Fruit fly (Drosophila melanogaster): ENCODE data around the gene CG14285.

Gene CG14285

dm6 chr3R:19056884-19057283 lies 32.0 kb downstream of the CG14285 start:
- TF ChIP-seq CG4496 (GFP tag; IDR thresholded peaks at IDR 0.05) (peak; percentile 56; the same call in 1 of the 3 replicates), CG8159 (tag; optimal IDR thresholded peaks at IDR 0.05) (no peak), Pif1A (GFP tag; optimal IDR thresholded peaks at IDR 0.05) (peak; percentile 34), CG12605 (GFP tag; IDR thresholded peaks at IDR 0.05) (no peak), fd96Ca (GFP tag; IDR thresholded peaks at IDR 0.05) (0 out of 3 replicates have a peak, but pooled peaks have one; percentile 24), gl (tag; optimal IDR thresholded peaks at IDR 0.05) (peak; percentile 27), CG17806 (tag; optimal IDR thresholded peaks at IDR 0.05) (no peak), CG32121 (GFP tag; IDR thresholded peaks at IDR 0.05) (no peak), CG15710 (tag; optimal IDR thresholded peaks at IDR 0.05) (no peak), CG34367 (tag; optimal IDR thresholded peaks at IDR 0.05) (no peak), D1 (tag; optimal IDR thresholded peaks at IDR 0.05) (no peak), CG14655 (GFP tag; optimal IDR thresholded peaks at IDR 0.05) (no peak), CG13204 (GFP tag; optimal IDR thresholded peaks at IDR 0.05) (peak; percentile 42), CG9948 (tag; optimal IDR thresholded peaks at IDR 0.05) (no peak), Snoo (tag; optimal IDR thresholded peaks at IDR 0.05) (no peak), EcR (GFP tag; optimal IDR thresholded peaks at IDR 0.05) (peak; percentile 32), rn (GFP tag; IDR thresholded peaks at IDR 0.05) (no peak), CG8301 (tag; optimal IDR thresholded peaks at IDR 0.05) (no peak), Pif1B (GFP tag; optimal IDR thresholded peaks at IDR 0.05) (peak; percentile 53), CG10348 (GFP tag; IDR thresholded peaks at IDR 0.05) (no peak), Ets98B (GFP tag; IDR thresholded peaks at IDR 0.05) (peak; percentile 32; the same call in 1 of the 2 replicates)

dm6 chr3R:19058384-19058783 lies 33.5 kb downstream of the CG14285 start:
- TF ChIP-seq CG4496 (GFP tag; IDR thresholded peaks at IDR 0.05) (no peak), Pif1B (GFP tag; optimal IDR thresholded peaks at IDR 0.05) (no peak), CG8159 (tag; optimal IDR thresholded peaks at IDR 0.05) (peak; percentile 55), rn (GFP tag; IDR thresholded peaks at IDR 0.05) (no peak), CG15710 (tag; optimal IDR thresholded peaks at IDR 0.05) (peak; percentile 16), EcR (GFP tag; optimal IDR thresholded peaks at IDR 0.05) (no peak), Snoo (tag; optimal IDR thresholded peaks at IDR 0.05) (no peak), CG32121 (GFP tag; IDR thresholded peaks at IDR 0.05) (no peak), CG9948 (tag; optimal IDR thresholded peaks at IDR 0.05) (peak; percentile 22), CG17806 (tag; optimal IDR thresholded peaks at IDR 0.05) (peak; percentile 39), CG14655 (GFP tag; optimal IDR thresholded peaks at IDR 0.05) (peak; percentile 0), D1 (tag; optimal IDR thresholded peaks at IDR 0.05) (no peak), CG10348 (GFP tag; IDR thresholded peaks at IDR 0.05) (no peak), CG8301 (tag; optimal IDR thresholded peaks at IDR 0.05) (peak; percentile 23)

dm6 chr3R:19059285-19059684 lies 34.4 kb downstream of the CG14285 start:
- TF ChIP-seq CG4496 (GFP tag; IDR thresholded peaks at IDR 0.05) (peak; percentile 32; the same call in 1 of the 3 replicates), D1 (tag; optimal IDR thresholded peaks at IDR 0.05) (no peak), gl (tag; optimal IDR thresholded peaks at IDR 0.05) (no peak), CG13204 (GFP tag; optimal IDR thresholded peaks at IDR 0.05) (peak; percentile 4)

- TF ChIP-seq CG10348 (GFP tag; IDR thresholded peaks at IDR 0.05), result no peak
- no peak for TF ChIP-seq CG4496 (GFP tag; IDR thresholded peaks at IDR 0.05)
- TF ChIP-seq EcR (GFP tag; optimal IDR thresholded peaks at IDR 0.05), result peak; percentile 60
- TF ChIP-seq gl (tag; optimal IDR thresholded peaks at IDR 0.05), result peak; percentile 13
These were observed 35.3 kb downstream of the CG14285 start for dm6 chr3R:19060173-19060572.

dm6 chr3R:19062549-19062948 lies 37.6 kb downstream of the CG14285 start:
- no peak for TF ChIP-seq CG8301 (tag; optimal IDR thresholded peaks at IDR 0.05)
- no peak for TF ChIP-seq EcR (GFP tag; optimal IDR thresholded peaks at IDR 0.05)
- no peak for TF ChIP-seq rn (GFP tag; IDR thresholded peaks at IDR 0.05)
- no peak for TF ChIP-seq Snoo (tag; optimal IDR thresholded peaks at IDR 0.05)
- TF ChIP-seq Pif1B (GFP tag; optimal IDR thresholded peaks at IDR 0.05), result no peak
- no peak for TF ChIP-seq CG32121 (GFP tag; IDR thresholded peaks at IDR 0.05)
- TF ChIP-seq CG4496 (GFP tag; IDR thresholded peaks at IDR 0.05), result no peak
- TF ChIP-seq CG10348 (GFP tag; IDR thresholded peaks at IDR 0.05), result no peak
- no peak for TF ChIP-seq CG17806 (tag; optimal IDR thresholded peaks at IDR 0.05)
- TF ChIP-seq CG8159 (tag; optimal IDR thresholded peaks at IDR 0.05), result no peak
- no peak for TF ChIP-seq D1 (tag; optimal IDR thresholded peaks at IDR 0.05)
- no peak for TF ChIP-seq CG14655 (GFP tag; optimal IDR thresholded peaks at IDR 0.05)
- no peak for TF ChIP-seq Pif1A (GFP tag; optimal IDR thresholded peaks at IDR 0.05)
- TF ChIP-seq CG13204 (GFP tag; optimal IDR thresholded peaks at IDR 0.05), result no peak

- no peak for TF ChIP-seq CG9948 (tag; optimal IDR thresholded peaks at IDR 0.05)
- TF ChIP-seq CG4496 (GFP tag; IDR thresholded peaks at IDR 0.05), result peak; percentile 40; the same call in 1 of the 3 replicates
- TF ChIP-seq CG8159 (tag; optimal IDR thresholded peaks at IDR 0.05), result no peak
- peak; percentile 15; the same call in 1 of the 2 replicates for TF ChIP-seq Ets98B (GFP tag; IDR thresholded peaks at IDR 0.05)
- peak; percentile 35 for TF ChIP-seq Pif1B (GFP tag; optimal IDR thresholded peaks at IDR 0.05)
- peak; percentile 67 for TF ChIP-seq Snoo (tag; optimal IDR thresholded peaks at IDR 0.05)
These were observed 39.3 kb downstream of the CG14285 start for dm6 chr3R:19064037-19064664.

dm6 chr3R:19065474-19065873 lies 40.6 kb downstream of the CG14285 start:
- TF ChIP-seq CG34367 (tag; optimal IDR thresholded peaks at IDR 0.05) (no peak), Snoo (tag; optimal IDR thresholded peaks at IDR 0.05) (no peak), rn (GFP tag; IDR thresholded peaks at IDR 0.05) (no peak), Pif1B (GFP tag; optimal IDR thresholded peaks at IDR 0.05) (no peak), CG8301 (tag; optimal IDR thresholded peaks at IDR 0.05) (no peak), EcR (GFP tag; optimal IDR thresholded peaks at IDR 0.05) (no peak), CG14655 (GFP tag; optimal IDR thresholded peaks at IDR 0.05) (no peak), CG15710 (tag; optimal IDR thresholded peaks at IDR 0.05) (no peak), CG8159 (tag; optimal IDR thresholded peaks at IDR 0.05) (no peak)

Measured in whole organism, pupa.